Fruit fly (Drosophila melanogaster): ENCODE results near the gene CG9154.
A peak's percentile ranks its signal among the peaks of the same experiment; 100 is the strongest.

The CG9154 gene

dm6 chr2L:6045972-6046718 is 24.3 kb downstream of the CG9154 start, which contains the start of gene Pfas (continued):
- peak; percentile 55 for TF ChIP-seq ind (GFP tag; optimal IDR thresholded peaks at IDR 0.05)
- TF ChIP-seq tin (GFP tag; optimal IDR thresholded peaks at IDR 0.05), result peak; percentile 5
- peak; percentile 72 for TF ChIP-seq her (GFP tag; optimal IDR thresholded peaks at IDR 0.05)
- TF ChIP-seq PHDP (tag; optimal IDR thresholded peaks at IDR 0.05), result peak; percentile 66
- no peak for TF ChIP-seq Poxn (GFP tag; IDR thresholded peaks at IDR 0.05)
- TF ChIP-seq zen2 (GFP tag; IDR thresholded peaks at IDR 0.05; ENCODE audit: partially characterized antibody), result no peak
- TF ChIP-seq CTCF (GFP tag; optimal IDR thresholded peaks at IDR 0.05), result peak; percentile 7
- TF ChIP-seq CG17385 (GFP tag; optimal IDR thresholded peaks at IDR 0.05), result peak; percentile 26
- peak; percentile 33 for TF ChIP-seq CG18262 (tag; optimal IDR thresholded peaks at IDR 0.05)
- TF ChIP-seq CG13424 (tag; optimal IDR thresholded peaks at IDR 0.05), result peak; percentile 39
- peak in 1 of 2 experiments; percentile 19 for TF ChIP-seq crp (GFP tag; optimal IDR thresholded peaks at IDR 0.05)
- no peak for TF ChIP-seq lov (optimal IDR thresholded peaks at IDR 0.05)
- no peak for TF ChIP-seq lov (GFP tag; IDR thresholded peaks at IDR 0.05)
- peak; percentile 15 for TF ChIP-seq Atf-2 (GFP tag; optimal IDR thresholded peaks at IDR 0.05)
- TF ChIP-seq CG13775 (GFP tag; optimal IDR thresholded peaks at IDR 0.05), result no peak
- peak; percentile 52 for TF ChIP-seq Camta (GFP tag; optimal IDR thresholded peaks at IDR 0.05)
- TF ChIP-seq tll (GFP tag; optimal IDR thresholded peaks at IDR 0.05), result no peak
- no peak for TF ChIP-seq aop (GFP tag; IDR thresholded peaks at IDR 0.05)
- TF ChIP-seq CG6654 (GFP tag; optimal IDR thresholded peaks at IDR 0.05), result peak; percentile 70
- TF ChIP-seq CrebB (tag; optimal IDR thresholded peaks at IDR 0.05), result peak; percentile 66
- TF ChIP-seq cwo (GFP tag; optimal IDR thresholded peaks at IDR 0.05), result peak; percentile 81
- TF ChIP-seq CG9437 (GFP tag; optimal IDR thresholded peaks at IDR 0.05), result peak; percentile 8
- TF ChIP-seq CG1603 (tag; optimal IDR thresholded peaks at IDR 0.05), result peak; percentile 58
- peak; percentile 27 for TF ChIP-seq maf-S (GFP tag; optimal IDR thresholded peaks at IDR 0.05)
- TF ChIP-seq ash1 (GFP tag; optimal IDR thresholded peaks at IDR 0.05), result peak; percentile 18
- TF ChIP-seq CG9215 (GFP tag; IDR thresholded peaks at IDR 0.05), result peak; percentile 23; the same call in 1 of the 2 replicates
- no peak for TF ChIP-seq br (optimal IDR thresholded peaks at IDR 0.05)
- TF ChIP-seq CG4424 (GFP tag; optimal IDR thresholded peaks at IDR 0.05), result peak; percentile 58
- no peak for TF ChIP-seq H2.0 (GFP tag; IDR thresholded peaks at IDR 0.05)
- TF ChIP-seq jing (GFP tag; optimal IDR thresholded peaks at IDR 0.05), result no peak
- peak; percentile 26 for TF ChIP-seq CG13296 (GFP tag; optimal IDR thresholded peaks at IDR 0.05)
- TF ChIP-seq row (GFP tag; IDR thresholded peaks at IDR 0.05), result peak; percentile 82
- TF ChIP-seq ATbp (GFP tag; optimal IDR thresholded peaks at IDR 0.05), result peak; percentile 20
- TF ChIP-seq CG1233 (GFP tag; optimal IDR thresholded peaks at IDR 0.05), result peak; percentile 54
- peak; percentile 42 for TF ChIP-seq CG7556 (GFP tag; optimal IDR thresholded peaks at IDR 0.05)
- TF ChIP-seq CG13123 (GFP tag; optimal IDR thresholded peaks at IDR 0.05), result no peak
- TF ChIP-seq dati (GFP tag; IDR thresholded peaks at IDR 0.05), result no peak
- TF ChIP-seq vvl (GFP tag; IDR thresholded peaks at IDR 0.05), result peak; percentile 47; the same call in 1 of the 2 replicates
- TF ChIP-seq Dip3 (GFP tag; optimal IDR thresholded peaks at IDR 0.05), result peak; percentile 61
- peak; percentile 90 for TF ChIP-seq sd (tag; optimal IDR thresholded peaks at IDR 0.05)
- no peak for TF ChIP-seq Eip74EF (GFP tag; optimal IDR thresholded peaks at IDR 0.05)
- peak; percentile 22; the same call in 1 of the 2 replicates for TF ChIP-seq E2f1 (GFP tag; IDR thresholded peaks at IDR 0.05)
- no peak for TF ChIP-seq h (optimal IDR thresholded peaks at IDR 0.05)
- TF ChIP-seq HmgZ (tag; optimal IDR thresholded peaks at IDR 0.05), result peak; percentile 87
- TF ChIP-seq CG10959 (GFP tag; IDR thresholded peaks at IDR 0.05), result peak; percentile 54
- TF ChIP-seq CG18619 (GFP tag; optimal IDR thresholded peaks at IDR 0.05), result peak; percentile 38
- no peak for TF ChIP-seq pan (optimal IDR thresholded peaks at IDR 0.05)
- peak in 1 of 2 experiments; percentile 49 for TF ChIP-seq pan (GFP tag; optimal IDR thresholded peaks at IDR 0.05 in 1 of 2, IDR thresholded peaks at IDR 0.05 in 1 of 2)
- TF ChIP-seq CHES-1-like (GFP tag; optimal IDR thresholded peaks at IDR 0.05), result peak; percentile 72
- TF ChIP-seq stwl (tag; optimal IDR thresholded peaks at IDR 0.05), result no peak
- TF ChIP-seq Tbp (GFP tag; optimal IDR thresholded peaks at IDR 0.05), result no peak
